Fruit fly (Drosophila melanogaster): ENCODE results near the gene Bruce.
A peak's percentile ranks its signal among the peaks of the same experiment; 100 is the strongest.

Bruce gene

dm6 chr3R:10330734-10331642 is at the start of gene Bruce, which contains the start of gene CG12818:
Bruce (minus strand) TSS chr3R:10331353.
CG12818 (plus strand) TSS chr3R:10331581.
- TF ChIP-seq Dll (optimal IDR thresholded peaks at IDR 0.05) (peak; percentile 77), pan (optimal IDR thresholded peaks at IDR 0.05) (no peak), EcR (GFP tag; optimal IDR thresholded peaks at IDR 0.05) (no peak), psq (optimal IDR thresholded peaks at IDR 0.05) (peak; percentile 54)

DNA sequence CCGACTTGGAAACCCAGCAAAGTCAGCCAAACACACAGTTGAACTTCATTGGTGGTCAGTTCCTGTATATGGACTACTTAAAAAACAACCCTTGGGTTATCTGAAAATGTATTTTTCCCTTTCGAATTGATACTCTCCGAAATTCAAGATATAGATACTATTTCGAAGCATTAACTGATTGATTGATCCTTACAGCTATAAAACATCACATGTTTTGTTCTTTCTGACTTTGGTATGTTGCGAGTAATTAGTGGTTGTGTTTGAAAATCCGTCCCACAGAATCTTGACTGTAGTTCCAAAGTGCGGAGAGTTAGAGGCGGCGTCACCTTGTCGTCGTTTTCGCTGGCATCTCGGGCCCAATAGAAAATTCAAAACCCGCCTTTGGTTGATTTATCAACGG is 48.9 kb upstream of the Bruce start:
- TF ChIP-seq pan (optimal IDR thresholded peaks at IDR 0.05): no peak
- no peak for TF ChIP-seq Dll (optimal IDR thresholded peaks at IDR 0.05)
- no peak for TF ChIP-seq EcR (GFP tag; optimal IDR thresholded peaks at IDR 0.05)
- TF ChIP-seq psq (optimal IDR thresholded peaks at IDR 0.05): no peak
- TF ChIP-seq CG8478 (optimal IDR thresholded peaks at IDR 0.05): no peak
- no peak for TF ChIP-seq usp (GFP tag; optimal IDR thresholded peaks at IDR 0.05)

DNA sequence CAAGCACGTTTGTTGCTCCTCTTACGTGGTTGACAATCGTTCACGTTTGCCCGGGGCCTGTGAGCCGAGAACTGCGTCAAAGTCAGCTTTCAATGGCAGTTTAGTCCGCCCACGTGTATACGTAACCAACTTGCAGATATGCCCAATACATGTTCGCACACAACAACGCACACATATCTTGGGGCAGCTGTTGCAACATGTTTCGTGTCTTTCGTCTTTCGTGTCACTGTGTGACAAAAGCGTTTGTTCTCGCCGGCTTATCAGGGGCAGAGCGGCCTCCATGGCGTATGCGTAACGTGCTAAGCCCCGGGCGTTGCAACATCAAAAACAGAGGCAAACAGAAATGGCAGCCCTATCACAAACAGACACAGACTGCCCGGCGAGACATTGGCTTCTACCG is 48.3 kb upstream of the Bruce start:
- no peak for TF ChIP-seq CG8478 (optimal IDR thresholded peaks at IDR 0.05)
- no peak for TF ChIP-seq psq (optimal IDR thresholded peaks at IDR 0.05)
- TF ChIP-seq EcR (GFP tag; optimal IDR thresholded peaks at IDR 0.05): no peak
- no peak for TF ChIP-seq pan (optimal IDR thresholded peaks at IDR 0.05)

dm6 chr3R:10378989-10379388 is 47.8 kb upstream of the Bruce start:
- TF ChIP-seq CG8478 (optimal IDR thresholded peaks at IDR 0.05): no peak
- TF ChIP-seq pan (optimal IDR thresholded peaks at IDR 0.05): no peak
- TF ChIP-seq usp (GFP tag; optimal IDR thresholded peaks at IDR 0.05): no peak
- TF ChIP-seq EcR (GFP tag; optimal IDR thresholded peaks at IDR 0.05): no peak
- TF ChIP-seq psq (optimal IDR thresholded peaks at IDR 0.05): no peak
- no peak for TF ChIP-seq Dll (optimal IDR thresholded peaks at IDR 0.05)

DNA sequence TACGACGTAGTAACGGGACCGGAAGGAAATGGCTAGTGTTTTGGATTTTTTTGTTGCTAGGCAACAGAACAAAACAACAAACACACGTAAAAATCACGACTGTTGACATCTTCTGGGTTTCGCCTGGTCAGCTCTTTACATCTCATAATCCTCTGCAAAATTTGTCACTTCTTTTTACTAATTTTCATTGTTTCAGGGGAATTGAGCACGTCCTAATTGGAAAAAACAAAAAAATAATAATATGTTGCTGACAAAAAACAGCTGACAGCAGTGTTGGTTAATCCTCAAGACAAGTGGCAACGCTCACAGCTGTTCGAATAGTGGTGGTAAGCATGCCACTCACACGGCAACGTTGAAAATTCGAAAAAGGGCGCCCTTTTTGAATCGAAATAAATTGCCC is 46.7 kb upstream of the Bruce start, which contains the start of gene Rfx:
Rfx (minus strand) TSS at position 220 of the 400 bp plus-strand sequence.
- no peak for TF ChIP-seq CG8478 (optimal IDR thresholded peaks at IDR 0.05)
- TF ChIP-seq EcR (GFP tag; optimal IDR thresholded peaks at IDR 0.05): no peak
- no peak for TF ChIP-seq psq (optimal IDR thresholded peaks at IDR 0.05)
- no peak for TF ChIP-seq pan (optimal IDR thresholded peaks at IDR 0.05)
- no peak for TF ChIP-seq usp (GFP tag; optimal IDR thresholded peaks at IDR 0.05)
- no peak for TF ChIP-seq Dll (optimal IDR thresholded peaks at IDR 0.05)

DNA sequence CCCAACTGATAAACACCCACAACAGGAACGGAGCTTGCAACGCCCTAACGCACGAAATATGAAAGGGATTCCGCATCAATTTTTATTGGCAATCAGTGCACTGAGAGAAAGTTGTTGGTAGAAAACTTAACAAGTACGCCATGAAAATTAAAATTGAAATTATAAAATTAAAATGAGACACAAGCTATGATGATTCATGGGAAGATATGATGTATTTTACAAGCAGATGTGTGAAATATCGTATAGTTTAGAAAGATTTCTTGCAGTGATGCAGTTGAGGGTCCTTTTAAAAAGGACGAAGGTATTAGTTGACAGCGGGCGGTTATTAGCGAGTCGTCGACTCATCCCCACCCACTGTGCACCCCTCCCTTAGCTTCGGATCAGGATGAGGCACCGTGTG is 39.3 kb upstream of the Bruce start:
- TF ChIP-seq psq (optimal IDR thresholded peaks at IDR 0.05) (no peak), CG8478 (optimal IDR thresholded peaks at IDR 0.05) (no peak), pan (optimal IDR thresholded peaks at IDR 0.05) (no peak), usp (GFP tag; optimal IDR thresholded peaks at IDR 0.05) (no peak), Dll (optimal IDR thresholded peaks at IDR 0.05) (no peak), EcR (GFP tag; optimal IDR thresholded peaks at IDR 0.05) (no peak)

DNA sequence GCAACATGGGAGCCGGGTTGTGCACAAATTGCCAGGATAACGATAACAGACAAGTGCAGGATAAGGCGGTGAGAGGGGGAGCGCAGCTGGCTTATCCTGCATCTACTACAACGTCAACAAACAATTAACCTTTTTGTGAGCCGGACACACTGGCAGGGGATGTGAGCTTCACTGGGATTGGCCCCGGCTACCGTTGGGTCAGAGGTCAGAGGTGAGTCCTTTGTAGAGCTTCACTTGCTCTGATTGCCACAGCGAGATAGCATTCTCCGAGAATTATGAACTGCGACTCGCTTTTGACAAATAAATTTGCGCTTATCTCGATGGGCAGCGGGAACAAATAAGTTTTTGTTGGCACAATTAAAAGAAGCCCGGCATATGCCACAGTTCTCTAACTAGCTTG is 38.6 kb upstream of the Bruce start:
- TF ChIP-seq usp (GFP tag; optimal IDR thresholded peaks at IDR 0.05) (no peak), psq (optimal IDR thresholded peaks at IDR 0.05) (no peak), Dll (optimal IDR thresholded peaks at IDR 0.05) (no peak), pan (optimal IDR thresholded peaks at IDR 0.05) (no peak), EcR (GFP tag; optimal IDR thresholded peaks at IDR 0.05) (no peak), CG8478 (optimal IDR thresholded peaks at IDR 0.05) (no peak)

DNA sequence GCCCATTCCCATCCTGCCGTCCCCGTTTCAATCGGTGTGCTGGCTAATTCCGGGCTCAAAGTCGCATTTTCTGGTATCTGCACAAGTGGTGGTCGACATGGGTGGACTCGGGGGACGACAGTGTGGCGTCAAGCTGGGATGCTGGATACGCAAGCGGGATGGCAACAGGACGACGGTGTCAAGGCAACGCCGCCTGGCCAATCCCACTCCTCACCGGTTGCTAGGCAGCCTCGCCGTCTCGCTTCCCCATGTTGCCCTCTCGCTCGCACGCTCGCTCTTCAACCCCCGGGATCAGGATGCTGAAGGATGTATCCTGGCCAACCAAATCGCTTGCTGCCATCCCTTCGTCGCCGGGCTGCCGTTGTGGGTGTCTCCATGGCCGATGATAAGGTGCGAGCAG is 37.1 kb upstream of the Bruce start:
- TF ChIP-seq EcR (GFP tag; optimal IDR thresholded peaks at IDR 0.05) (no peak), CG8478 (optimal IDR thresholded peaks at IDR 0.05) (no peak), Dll (optimal IDR thresholded peaks at IDR 0.05) (no peak), usp (GFP tag; optimal IDR thresholded peaks at IDR 0.05) (no peak), psq (optimal IDR thresholded peaks at IDR 0.05) (no peak), pan (optimal IDR thresholded peaks at IDR 0.05) (no peak)

- TF ChIP-seq Dll (optimal IDR thresholded peaks at IDR 0.05): no peak
- TF ChIP-seq CG8478 (optimal IDR thresholded peaks at IDR 0.05): no peak
Observed at dm6 chr3R:10364287-10364686, 33.1 kb upstream of the Bruce start.

dm6 chr3R:10357364-10357676 is 26.2 kb upstream of the Bruce start:
- no peak for TF ChIP-seq EcR (GFP tag; optimal IDR thresholded peaks at IDR 0.05)
- no peak for TF ChIP-seq usp (GFP tag; optimal IDR thresholded peaks at IDR 0.05)
- TF ChIP-seq CG8478 (optimal IDR thresholded peaks at IDR 0.05): no peak
- TF ChIP-seq Dll (optimal IDR thresholded peaks at IDR 0.05): no peak
- TF ChIP-seq pan (optimal IDR thresholded peaks at IDR 0.05): no peak
- TF ChIP-seq psq (optimal IDR thresholded peaks at IDR 0.05): no peak

dm6 chr3R:10356563-10357363 is 25.6 kb upstream of the Bruce start:
- TF ChIP-seq EcR (GFP tag; optimal IDR thresholded peaks at IDR 0.05): peak in 1 of 2 experiments; percentile 17
- no peak for TF ChIP-seq psq (optimal IDR thresholded peaks at IDR 0.05)

DNA sequence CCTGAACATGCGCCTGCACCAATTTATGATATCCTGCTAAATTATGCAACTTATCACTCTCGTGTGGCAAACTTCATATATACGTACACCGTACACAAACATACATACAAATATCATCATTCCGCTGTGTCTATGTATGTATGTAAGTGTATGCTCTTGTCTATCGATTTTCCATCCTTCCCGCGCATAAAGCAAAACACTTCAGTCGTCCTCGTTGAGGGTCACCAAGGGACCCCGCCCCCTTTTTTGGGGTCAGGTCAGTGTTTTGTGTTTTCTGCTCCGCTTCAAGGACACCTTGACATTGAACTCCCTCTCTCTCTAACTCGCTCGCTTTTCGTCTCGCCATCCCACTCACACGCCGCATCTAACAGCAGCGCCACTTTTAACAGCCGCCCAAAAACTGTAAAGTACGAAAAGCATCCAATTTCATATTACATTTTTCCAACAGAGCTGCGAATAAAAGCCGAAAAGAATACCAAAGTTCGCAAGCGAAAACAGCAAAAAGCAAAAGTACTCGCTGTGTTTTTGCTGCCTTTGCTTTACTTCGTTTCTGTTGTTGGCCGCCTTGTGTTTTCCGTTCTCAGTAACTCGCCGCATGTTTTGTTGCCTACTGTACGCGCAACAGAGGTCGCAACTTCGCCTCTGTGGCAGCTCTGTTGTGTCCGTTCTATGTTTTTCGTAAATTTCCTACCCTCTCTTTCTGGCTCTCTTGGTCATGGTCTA is 24.8 kb upstream of the Bruce start:
- TF ChIP-seq EcR (GFP tag; optimal IDR thresholded peaks at IDR 0.05) (no peak), CG8478 (optimal IDR thresholded peaks at IDR 0.05) (no peak), usp (GFP tag; optimal IDR thresholded peaks at IDR 0.05) (no peak), psq (optimal IDR thresholded peaks at IDR 0.05) (no peak), pan (optimal IDR thresholded peaks at IDR 0.05) (no peak), Dll (optimal IDR thresholded peaks at IDR 0.05) (no peak)
